Fruit fly (Drosophila melanogaster) S2 (cell line): ENCODE results near the gene Nedd4.

Experiments used
- CG8478 ChIP-seq: fragments of >200 bp; optimal IDR thresholded peaks from 2 replicates; lab custom pipeline; 2018
- CTCF ChIP-seq, 2 experiments: fragments of >200 bp; optimal IDR thresholded peaks; 2 replicates each; lab custom pipeline; 2018

DNA sequence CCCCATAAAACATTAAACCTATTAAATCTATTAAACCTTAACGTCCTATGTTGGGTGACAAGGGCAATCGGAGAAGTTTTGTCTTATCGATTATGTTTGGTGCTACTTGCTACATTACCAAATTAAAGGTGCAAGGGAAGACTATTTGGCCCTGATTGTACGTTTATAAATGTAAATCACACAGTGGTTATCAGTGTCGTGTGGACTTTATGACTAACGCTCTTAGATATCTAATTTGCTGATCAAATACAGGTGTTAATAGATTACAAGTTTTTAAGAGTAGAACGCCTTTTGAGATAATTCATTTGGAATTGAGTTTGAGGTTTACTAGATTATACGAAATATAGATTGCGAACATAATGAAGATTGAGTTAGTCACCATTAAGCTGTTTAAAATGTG lies 9.0 kb downstream of the Nedd4 start:
- TF ChIP-seq CG8478 (lab: Kevin White, UChicago) (no peak), CTCF (optimal IDR thresholded peaks at IDR 0.05; lab: Kevin White, UChicago) (no peak)
